Fruit fly (Drosophila melanogaster) whole organism, prepupa: ENCODE results near the gene NP15.6.
A peak's percentile ranks its signal among the peaks of the same experiment; 100 is the strongest.

ENCODE experiments used
- Blimp-1 ChIP-seq: fragments of 200-800 bp; sonication (Bioruptor generic); optimal IDR thresholded peaks from 3 replicates; lab custom pipeline; 2017; ENCODE audit warnings: missing biosample characterization, missing genetic modification characterization, mild to moderate bottlenecking, moderate library complexity, missing genetic modification reagents
- CG10631 ChIP-seq: fragments of 200-800 bp; sonication (Bioruptor generic); optimal IDR thresholded peaks from 2 replicates; lab custom pipeline; 2016; ENCODE audit warnings: missing biosample characterization, missing genetic modification characterization
- CG10669 ChIP-seq: fragments of 200-800 bp; sonication (Bioruptor generic); optimal IDR thresholded peaks from 3 replicates; lab custom pipeline; 2018; ENCODE audit warnings: missing biosample characterization, mild to moderate bottlenecking, missing genetic modification characterization, moderate library complexity
- CG11294 ChIP-seq: fragments of 200-800 bp; sonication (Bioruptor generic); IDR thresholded peaks from 2 replicates; pipeline ENCODE4 v1.3.6; 2022; ENCODE audit warnings: missing biosample characterization, missing genetic modification characterization
- CG11762 ChIP-seq: fragments of 200-800 bp; sonication (Bioruptor generic); optimal IDR thresholded peaks from 3 replicates; lab custom pipeline; 2016; ENCODE audit warnings: missing biosample characterization, missing genetic modification characterization; ENCODE audit not compliant: insufficient read depth
- CG11902 ChIP-seq: fragments of 200-800 bp; sonication (Bioruptor generic); optimal IDR thresholded peaks from 3 replicates; lab custom pipeline; 2016; ENCODE audit warnings: missing biosample characterization, missing genetic modification characterization
- CG15336 ChIP-seq: fragments of 200-800 bp; sonication (Bioruptor generic); IDR thresholded peaks from 2 replicates; pipeline ENCODE4 v1.3.6; 2022; ENCODE audit warnings: missing biosample characterization, missing genetic modification characterization
- CG1621 ChIP-seq: fragments of 200-800 bp; sonication (Bioruptor generic); optimal IDR thresholded peaks from 3 replicates; lab custom pipeline; 2018; ENCODE audit warnings: missing biosample characterization, mild to moderate bottlenecking, missing genetic modification characterization
- CG16779 ChIP-seq: fragments of 200-800 bp; sonication (Bioruptor generic); optimal IDR thresholded peaks from 3 replicates; lab custom pipeline; 2017; ENCODE audit warnings: missing biosample characterization, mild to moderate bottlenecking, missing genetic modification characterization
- CG3032 ChIP-seq: fragments of 200-800 bp; optimal IDR thresholded peaks from 2 replicates; lab custom pipeline; 2019; ENCODE audit warnings: missing biosample characterization, mild to moderate bottlenecking, missing genetic modification characterization, moderate library complexity
- CG31627 ChIP-seq: fragments of 200-800 bp; sonication (Bioruptor generic); optimal IDR thresholded peaks from 3 replicates; lab custom pipeline; 2016; ENCODE audit warnings: missing biosample characterization, missing genetic modification characterization
- CG32006 ChIP-seq: fragments of 200-800 bp; sonication (Bioruptor generic); optimal IDR thresholded peaks from 3 replicates; lab custom pipeline; 2017; ENCODE audit warnings: missing biosample characterization, mild to moderate bottlenecking, missing genetic modification characterization
- CG34406 ChIP-seq: fragments of 200-800 bp; sonication (Bioruptor generic); optimal IDR thresholded peaks from 3 replicates; lab custom pipeline; 2016; ENCODE audit warnings: missing biosample characterization, missing genetic modification characterization
- CG4318 ChIP-seq: fragments of 200-800 bp; sonication (Bioruptor generic); optimal IDR thresholded peaks from 3 replicates; lab custom pipeline; 2017; ENCODE audit warnings: missing biosample characterization, mild to moderate bottlenecking, missing genetic modification characterization
- CG6163 ChIP-seq: fragments of 200-800 bp; sonication (Bioruptor generic); IDR thresholded peaks from 3 replicates; pipeline ENCODE4 v1.3.6; 2022; ENCODE audit warnings: missing biosample characterization, missing genetic modification characterization
- CG6276 ChIP-seq: fragments of 200-800 bp; sonication (Bioruptor generic); optimal IDR thresholded peaks from 2 replicates; lab custom pipeline; 2017; ENCODE audit warnings: missing biosample characterization, mild to moderate bottlenecking, missing genetic modification characterization
- CG6792 ChIP-seq: fragments of 200-800 bp; sonication (Bioruptor generic); optimal IDR thresholded peaks from 3 replicates; lab custom pipeline; 2016; ENCODE audit warnings: missing biosample characterization, missing genetic modification characterization
- CG6808 ChIP-seq: fragments of 200-800 bp; sonication (Bioruptor generic); optimal IDR thresholded peaks from 3 replicates; lab custom pipeline; 2017; ENCODE audit warnings: missing biosample characterization, missing genetic modification characterization, mild to moderate bottlenecking, moderate library complexity, missing genetic modification reagents
- CG6854 ChIP-seq: fragments of 200-800 bp; sonication (Bioruptor generic); optimal IDR thresholded peaks from 2 replicates; lab custom pipeline; 2017; ENCODE audit warnings: missing biosample characterization, mild to moderate bottlenecking, missing genetic modification characterization
- CG8119 ChIP-seq: fragments of 200-800 bp; sonication (Bioruptor generic); IDR thresholded peaks from 3 replicates; pipeline ENCODE4 v1.3.6; 2022; ENCODE audit warnings: missing biosample characterization, missing genetic modification characterization
- CG8319 ChIP-seq: fragments of 200-800 bp; sonication (Bioruptor generic); optimal IDR thresholded peaks from 3 replicates; lab custom pipeline; 2016; ENCODE audit warnings: missing biosample characterization, missing genetic modification characterization
- CG8632 ChIP-seq: fragments of 200-800 bp; sonication (Bioruptor generic); optimal IDR thresholded peaks from 3 replicates; lab custom pipeline; 2016; ENCODE audit warnings: missing biosample characterization, missing genetic modification characterization
- CG9139 ChIP-seq: fragments of 200-800 bp; sonication (Bioruptor generic); optimal IDR thresholded peaks from 3 replicates; lab custom pipeline; 2017; ENCODE audit warnings: missing biosample characterization, mild to moderate bottlenecking, missing genetic modification characterization
- Eip75B ChIP-seq: fragments of 200-800 bp; sonication (Bioruptor generic); optimal IDR thresholded peaks from 3 replicates; lab custom pipeline; 2016; ENCODE audit warnings: missing biosample characterization, missing genetic modification characterization
- Eip78C ChIP-seq: fragments of 200-800 bp; sonication (Bioruptor generic); peaks from one replicate; lab custom pipeline; 2016; ENCODE audit warnings: missing biosample characterization, missing genetic modification characterization
- Eip93F ChIP-seq: fragments of 200-800 bp; sonication (Bioruptor generic); optimal IDR thresholded peaks from 2 replicates; lab custom pipeline; 2016; ENCODE audit warnings: missing biosample characterization, mild to moderate bottlenecking, missing genetic modification characterization
- Ets21C ChIP-seq: fragments of 200-800 bp; sonication (Bioruptor generic); optimal IDR thresholded peaks from 3 replicates; lab custom pipeline; 2016; ENCODE audit warnings: missing biosample characterization, missing genetic modification characterization
- Ets96B ChIP-seq: fragments of 200-800 bp; optimal IDR thresholded peaks from 2 replicates; lab custom pipeline; 2019; ENCODE audit warnings: missing biosample characterization, mild to moderate bottlenecking, missing genetic modification characterization, moderate library complexity
- Hr39 ChIP-seq: fragments of 200-800 bp; sonication (Bioruptor generic); optimal IDR thresholded peaks from 2 replicates; lab custom pipeline; 2016; ENCODE audit warnings: missing biosample characterization, missing genetic modification characterization
- Hr4 ChIP-seq: fragments of 200-800 bp; sonication (Bioruptor generic); optimal IDR thresholded peaks from 3 replicates; lab custom pipeline; 2016; ENCODE audit warnings: missing biosample characterization, missing genetic modification characterization
- Lpt ChIP-seq: fragments of 200-800 bp; sonication (Bioruptor generic); optimal IDR thresholded peaks from 3 replicates; lab custom pipeline; 2016; ENCODE audit warnings: missing biosample characterization, missing genetic modification characterization
- Met ChIP-seq: fragments of 200-800 bp; sonication (Bioruptor generic); optimal IDR thresholded peaks from 3 replicates; lab custom pipeline; 2016; ENCODE audit warnings: missing biosample characterization, missing genetic modification characterization
- OdsH ChIP-seq: fragments of 200-800 bp; sonication (Bioruptor generic); optimal IDR thresholded peaks from 3 replicates; lab custom pipeline; 2016; ENCODE audit warnings: missing biosample characterization, missing genetic modification characterization
- Smox ChIP-seq: fragments of 200-800 bp; sonication (Bioruptor generic); optimal IDR thresholded peaks from 3 replicates; lab custom pipeline; 2016; ENCODE audit warnings: missing biosample characterization, missing genetic modification characterization
- Sox102F ChIP-seq: fragments of 200-800 bp; sonication (Bioruptor generic); optimal IDR thresholded peaks from 2 replicates; lab custom pipeline; 2016; ENCODE audit warnings: missing biosample characterization, mild to moderate bottlenecking, missing genetic modification characterization
- Sox15 ChIP-seq: fragments of 200-800 bp; sonication (Bioruptor generic); optimal IDR thresholded peaks from 3 replicates; lab custom pipeline; 2016; ENCODE audit warnings: missing biosample characterization, missing genetic modification characterization
- achi ChIP-seq: fragments of 200-800 bp; sonication (Bioruptor generic); optimal IDR thresholded peaks from 3 replicates; lab custom pipeline; 2016; ENCODE audit warnings: missing biosample characterization, missing genetic modification characterization
- cyc ChIP-seq: fragments of 200-800 bp; sonication (Bioruptor generic); optimal IDR thresholded peaks from 3 replicates; lab custom pipeline; 2016; ENCODE audit warnings: missing biosample characterization, missing genetic modification characterization
- dac ChIP-seq: fragments of 200-800 bp; sonication (Bioruptor generic); optimal IDR thresholded peaks from 2 replicates; lab custom pipeline; 2017; ENCODE audit warnings: missing biosample characterization, mild to moderate bottlenecking, missing genetic modification characterization
- dsx ChIP-seq: fragments of 200-800 bp; optimal IDR thresholded peaks from 3 replicates; lab custom pipeline; 2019; ENCODE audit warnings: missing biosample characterization, mild to moderate bottlenecking, missing genetic modification characterization, moderate library complexity; ENCODE audit not compliant: poor library complexity, severe bottlenecking
- eg ChIP-seq: fragments of 200-800 bp; sonication (Bioruptor generic); IDR thresholded peaks from 3 replicates; pipeline ENCODE4 v1.3.6; 2022; ENCODE audit warnings: missing biosample characterization, missing genetic modification characterization
- esn ChIP-seq: fragments of 200-800 bp; sonication (Bioruptor generic); optimal IDR thresholded peaks from 2 replicates; lab custom pipeline; 2016; ENCODE audit warnings: missing biosample characterization, mild to moderate bottlenecking, missing genetic modification characterization, moderate library complexity
- fd85E ChIP-seq: fragments of 200-800 bp; sonication (Bioruptor generic); optimal IDR thresholded peaks from 3 replicates; lab custom pipeline; 2016; ENCODE audit warnings: missing biosample characterization, missing genetic modification characterization
- fkh ChIP-seq: fragments of 200-800 bp; sonication (Bioruptor generic); optimal IDR thresholded peaks from 3 replicates; lab custom pipeline; 2017; ENCODE audit warnings: missing biosample characterization, mild to moderate bottlenecking, missing genetic modification characterization, moderate library complexity
- lz ChIP-seq: fragments of 200-800 bp; sonication (Bioruptor generic); optimal IDR thresholded peaks from 3 replicates; lab custom pipeline; 2016; ENCODE audit warnings: missing biosample characterization, missing genetic modification characterization
- pdm3 ChIP-seq: fragments of 200-800 bp; sonication (Bioruptor generic); optimal IDR thresholded peaks from 3 replicates; lab custom pipeline; 2016; ENCODE audit warnings: missing biosample characterization, missing genetic modification characterization
- salr ChIP-seq, 2 experiments: fragments of 200-800 bp; sonication (Bioruptor generic); optimal IDR thresholded peaks; 3 replicates each; lab custom pipeline; 2016 to 2018; ENCODE audit warnings: missing biosample characterization in 2 of 2, missing genetic modification characterization in 2 of 2, mild to moderate bottlenecking in 1 of 2
- spab ChIP-seq: fragments of 200-800 bp; sonication (Bioruptor generic); optimal IDR thresholded peaks from 2 replicates; lab custom pipeline; 2017; ENCODE audit warnings: missing biosample characterization, mild to moderate bottlenecking, missing genetic modification characterization, missing genetic modification reagents
- ss ChIP-seq, 2 experiments: fragments of 200-800 bp; sonication (Bioruptor generic); optimal IDR thresholded peaks; 2 replicates in 1 of 2; 3 replicates in 1 of 2; lab custom pipeline; 2017 to 2018; ENCODE audit warnings: mild to moderate bottlenecking in 2 of 2, missing biosample characterization in 2 of 2, missing genetic modification characterization in 2 of 2, moderate library complexity in 1 of 2
- svp ChIP-seq: fragments of 200-800 bp; sonication (Bioruptor generic); peaks from one replicate; lab custom pipeline; 2016; ENCODE audit warnings: missing biosample characterization, missing genetic modification characterization
- vri ChIP-seq: fragments of 200-800 bp; sonication (Bioruptor generic); optimal IDR thresholded peaks from 3 replicates; lab custom pipeline; 2016; ENCODE audit warnings: missing biosample characterization, mild to moderate bottlenecking, missing genetic modification characterization

The NP15.6 gene

DNA sequence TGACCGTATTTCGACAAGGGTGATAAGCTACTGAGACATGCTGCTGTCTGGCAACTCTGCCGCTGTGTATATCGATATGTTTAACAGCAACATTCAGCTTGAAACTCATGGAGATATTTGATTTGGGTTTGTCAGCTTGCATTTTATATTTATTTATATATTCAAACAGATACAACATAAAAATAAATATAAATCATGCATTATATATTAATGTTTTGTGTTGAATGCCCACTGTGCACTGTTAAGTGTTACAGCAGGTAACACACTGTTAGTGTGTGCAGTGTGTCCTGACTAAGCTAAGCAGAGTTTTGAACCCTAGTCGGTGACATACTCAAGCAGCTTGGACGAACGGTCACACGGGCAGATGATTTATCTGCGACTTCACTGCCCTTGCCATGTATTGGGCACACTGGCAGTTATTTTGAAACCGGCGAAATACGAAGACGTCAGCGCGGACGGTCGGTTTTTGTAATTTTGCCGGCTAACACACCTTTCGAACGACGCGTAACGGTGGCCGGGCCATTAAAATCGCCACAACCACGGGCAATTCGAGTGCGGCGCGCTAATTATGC lies 43.5 kb upstream of the NP15.6 start, which contains the start of the genes snRNP-U1-C and gukh:
TSS of gene snRNP-U1-C (minus strand) at position 37 of the 572 bp plus-strand sequence.
TSS of gene gukh (plus strand) at position 412 of the 572 bp plus-strand sequence.
- TF ChIP-seq achi (GFP tag; lab: Kevin White, UChicago) (peak; percentile 76), Lpt (GFP tag; lab: Kevin White, UChicago) (peak; percentile 52), svp (GFP tag; lab: Kevin White, UChicago) (peak; percentile 73), Met (GFP tag; lab: Kevin White, UChicago) (peak; percentile 76), CG1621 (tag; lab: Kevin White, UChicago) (no peak), CG15336 (GFP tag; lab: Robert Waterston, UW) (peak; percentile 84), cyc (GFP tag; lab: Kevin White, UChicago) (peak; percentile 44), Eip93F (GFP tag; lab: Kevin White, UChicago) (peak; percentile 58), CG3032 (tag; lab: Kevin White, UChicago) (peak; percentile 68), Sox102F (GFP tag; lab: Kevin White, UChicago) (peak; percentile 78), ss (GFP tag; optimal IDR thresholded peaks at IDR 0.05; lab: Kevin White, UChicago) (peak in 1 of 2 experiments; percentile 56), CG11294 (GFP tag; lab: Robert Waterston, UW) (peak; percentile 61; the same call in 1 of the 2 replicates), CG10631 (peak; percentile 76), salr (GFP tag; optimal IDR thresholded peaks at IDR 0.05; lab: Kevin White, UChicago) (peak; percentile 38 to 58), CG32006 (GFP tag; lab: Kevin White, UChicago) (peak; percentile 74), dac (peak; percentile 42), Sox15 (GFP tag; lab: Kevin White, UChicago) (peak; percentile 66), Hr39 (GFP tag; lab: Kevin White, UChicago) (peak; percentile 54), CG34406 (peak; percentile 83), CG16779 (no peak), CG6163 (GFP tag; lab: Robert Waterston, UW) (peak; percentile 86), Ets21C (GFP tag; lab: Kevin White, UChicago) (peak; percentile 46), CG6792 (GFP tag; lab: Kevin White, UChicago) (peak; percentile 59), CG31627 (GFP tag; lab: Kevin White, UChicago) (peak; percentile 66), Eip78C (GFP tag; lab: Kevin White, UChicago) (peak; percentile 79), Smox (peak; percentile 78), pdm3 (GFP tag; lab: Kevin White, UChicago) (peak; percentile 72), CG11762 (GFP tag; lab: Kevin White, UChicago) (peak; percentile 55), Eip75B (GFP tag; lab: Kevin White, UChicago) (peak; percentile 62), CG6808 (GFP tag; lab: Kevin White, UChicago) (no peak), dsx (peak; percentile 70), CG4318 (GFP tag; lab: Kevin White, UChicago) (peak; percentile 36), CG10669 (GFP tag; lab: Kevin White, UChicago) (peak; percentile 61), CG11902 (peak; percentile 10), CG8632 (GFP tag; lab: Kevin White, UChicago) (peak; percentile 71), spab (GFP tag; lab: Kevin White, UChicago) (no peak), Blimp-1 (GFP tag; lab: Kevin White, UChicago) (no peak), Ets96B (tag; lab: Kevin White, UChicago) (peak; percentile 73), eg (peak; percentile 90), fkh (GFP tag; lab: Kevin White, UChicago) (peak; percentile 90), CG8119 (GFP tag; lab: Robert Waterston, UW) (peak; percentile 76), OdsH (GFP tag; lab: Kevin White, UChicago) (peak; percentile 84), CG6854 (GFP tag; lab: Kevin White, UChicago) (no peak), fd85E (GFP tag; lab: Kevin White, UChicago) (no peak), Hr4 (GFP tag; lab: Kevin White, UChicago) (peak; percentile 79), CG6276 (no peak), lz (GFP tag; lab: Kevin White, UChicago) (peak; percentile 62), esn (GFP tag; lab: Kevin White, UChicago) (peak; percentile 75), vri (peak; percentile 74), CG8319 (GFP tag; lab: Kevin White, UChicago) (peak; percentile 37), CG9139 (GFP tag; lab: Kevin White, UChicago) (no peak)
